Worm (Caenorhabditis elegans) whole organism, young adult: Measurements from ENCODE around the gene cnp-2.

ENCODE experiments used
- D2030.7 ChIP-seq: fragments of 200-800 bp; sonication (Bioruptor generic); IDR thresholded peaks from 2 replicates; pipeline ENCODE4 v1.3.6; 2022; ENCODE audit warnings: missing genetic modification reagents, missing genetic modification characterization, missing compliant biosample characterization
- F23B12.7 ChIP-seq: sonication (generic microtip); optimal IDR thresholded peaks from 2 replicates; lab custom pipeline; 2017; ENCODE audit warnings: missing genetic modification characterization, mild to moderate bottlenecking, missing compliant biosample characterization, antibody characterized with exemption, moderate library complexity; ENCODE audit not compliant: insufficient read depth
- F37B4.10 ChIP-seq: fragments of 200-800 bp; sonication (Bioruptor generic); IDR thresholded peaks from 2 replicates; pipeline ENCODE4 v1.3.6; 2022; ENCODE audit warnings: missing genetic modification characterization, missing compliant biosample characterization
- F57A8.1 ChIP-seq: fragments of 200-800 bp; sonication (Bioruptor generic); optimal IDR thresholded peaks from 2 replicates; lab custom pipeline; 2018; ENCODE audit warnings: mild to moderate bottlenecking, missing genetic modification characterization, moderate library complexity, missing compliant biosample characterization
- K11D2.4 ChIP-seq: fragments of 200-800 bp; sonication (Bioruptor generic); IDR thresholded peaks from 2 replicates; pipeline ENCODE4 v1.3.6; 2022; ENCODE audit warnings: missing genetic modification reagents, missing genetic modification characterization, missing compliant biosample characterization
- T26A5.8 ChIP-seq: sonication (generic microtip); optimal IDR thresholded peaks from 2 replicates; lab custom pipeline; 2016; ENCODE audit warnings: missing genetic modification characterization, missing compliant biosample characterization
- Y53F4B.3 ChIP-seq: fragments of 200-800 bp; sonication (Bioruptor generic); IDR thresholded peaks from 2 replicates; pipeline ENCODE4 v1.3.6; 2022; ENCODE audit warnings: missing genetic modification reagents, missing genetic modification characterization, missing compliant biosample characterization
- Y67H2A.10 ChIP-seq: fragments of 200-800 bp; sonication (Bioruptor generic); conservative IDR thresholded peaks from 2 replicates; pipeline ENCODE4 v1.3.6; 2022; ENCODE audit warnings: missing genetic modification reagents, missing genetic modification characterization, missing compliant biosample characterization
- Y79H2A.3 ChIP-seq: fragments of 200-800 bp; sonication (Bioruptor generic); conservative IDR thresholded peaks from 2 replicates; pipeline ENCODE4 v1.3.6; 2022; ENCODE audit warnings: missing genetic modification reagents, missing genetic modification characterization, missing compliant biosample characterization
- Y95B8A.8 ChIP-seq: fragments of 200-800 bp; sonication (Bioruptor generic); IDR thresholded peaks from 2 replicates; pipeline ENCODE4 v1.3.6; 2022; ENCODE audit warnings: missing genetic modification reagents, missing genetic modification characterization, missing compliant biosample characterization
- akir-1 ChIP-seq: fragments of 200-800 bp; sonication (Bioruptor generic); optimal IDR thresholded peaks from 2 replicates; lab custom pipeline; 2018; ENCODE audit warnings: mild to moderate bottlenecking, missing genetic modification characterization, moderate library complexity, missing compliant biosample characterization
- aptf-3 ChIP-seq: fragments of 200-800 bp; sonication (Bioruptor generic); IDR thresholded peaks from 2 replicates; pipeline ENCODE4 v1.3.6; 2022; ENCODE audit warnings: missing genetic modification characterization, missing compliant biosample characterization
- atf-7 ChIP-seq: sonication (generic microtip); optimal IDR thresholded peaks from 2 replicates; lab custom pipeline; 2017; ENCODE audit warnings: mild to moderate bottlenecking, missing genetic modification characterization, missing compliant biosample characterization
- attf-6 ChIP-seq: fragments of 200-800 bp; sonication (Bioruptor generic); IDR thresholded peaks from 2 replicates; pipeline ENCODE4 v1.3.6; 2022; ENCODE audit warnings: missing genetic modification reagents, missing genetic modification characterization, missing compliant biosample characterization
- bed-1 ChIP-seq: fragments of 200-800 bp; sonication (Bioruptor generic); IDR thresholded peaks from 2 replicates; pipeline ENCODE4 v1.3.6; 2022; ENCODE audit warnings: missing genetic modification reagents, missing genetic modification characterization, missing compliant biosample characterization
- cebp-1 ChIP-seq, 2 experiments: fragments of 200-800 bp in 1 of 2; sonication (Bioruptor generic) in 1 of 2; sonication (generic microtip) in 1 of 2; IDR thresholded peaks in 1 of 2; optimal IDR thresholded peaks in 1 of 2; 2 replicates each; pipeline versions ENCODE4 v1.3.6 to Lab custom; 2017 to 2022; ENCODE audit warnings: missing compliant biosample characterization in 2 of 2, missing genetic modification characterization in 2 of 2, mild to moderate bottlenecking in 1 of 2, missing genetic modification reagents in 1 of 2, moderate library complexity in 1 of 2
- cebp-2 ChIP-seq: fragments of 200-800 bp; sonication (Bioruptor generic); IDR thresholded peaks from 2 replicates; pipeline ENCODE4 v1.3.6; 2022; ENCODE audit warnings: missing genetic modification characterization, missing compliant biosample characterization
- ceh-100 ChIP-seq: fragments of 200-800 bp; sonication (Bioruptor generic); IDR thresholded peaks from 2 replicates; pipeline ENCODE4 v1.3.6; 2022; ENCODE audit warnings: missing genetic modification reagents, missing genetic modification characterization, missing compliant biosample characterization
- die-1 ChIP-seq: sonication (generic microtip); optimal IDR thresholded peaks from 2 replicates; lab custom pipeline; 2016; ENCODE audit warnings: missing genotype, mild to moderate bottlenecking, missing genetic modification characterization, missing compliant biosample characterization
- dox-1 ChIP-seq: fragments of 200-800 bp; sonication (Bioruptor generic); IDR thresholded peaks from 2 replicates; pipeline ENCODE4 v1.3.6; 2022; ENCODE audit warnings: missing genetic modification reagents, missing genetic modification characterization, missing compliant biosample characterization
- efl-1 ChIP-seq: fragments of 150-350 bp; optimal IDR thresholded peaks from 2 replicates; lab custom pipeline; 2014; ENCODE audit warnings: missing biosample characterization, missing genetic modification reagents, missing genetic modification characterization
- egl-18 ChIP-seq: fragments of 200-800 bp; sonication (Bioruptor generic); IDR thresholded peaks from 2 replicates; pipeline ENCODE4 v1.3.6; 2022; ENCODE audit warnings: missing genetic modification reagents, missing genetic modification characterization, missing compliant biosample characterization
- gei-17 ChIP-seq: fragments of 200-800 bp; sonication (Bioruptor generic); optimal IDR thresholded peaks from 2 replicates; lab custom pipeline; 2018; ENCODE audit warnings: mild to moderate bottlenecking, missing genetic modification characterization, missing compliant biosample characterization
- hlh-12 ChIP-seq: sonication (generic microtip); optimal IDR thresholded peaks from 2 replicates; lab custom pipeline; 2016; ENCODE audit warnings: missing genetic modification characterization, missing compliant biosample characterization
- hmg-20 ChIP-seq: fragments of 200-800 bp; sonication (Bioruptor generic); IDR thresholded peaks from 2 replicates; pipeline ENCODE4 v1.3.6; 2022; ENCODE audit warnings: missing genetic modification reagents, missing genetic modification characterization, missing compliant biosample characterization
- hsf-1 ChIP-seq: fragments of 200-800 bp; sonication (Bioruptor generic); IDR thresholded peaks from 2 replicates; pipeline ENCODE4 v1.3.6; 2022; ENCODE audit warnings: missing genetic modification reagents, missing genetic modification characterization, missing compliant biosample characterization
- lag-1 ChIP-seq: fragments of 200-800 bp; sonication (Bioruptor generic); IDR thresholded peaks from 2 replicates; pipeline ENCODE4 v1.3.6; 2022; ENCODE audit warnings: missing genetic modification reagents, missing genetic modification characterization, missing compliant biosample characterization
- let-607 ChIP-seq, 2 experiments: fragments of 200-800 bp in 1 of 2; sonication (Bioruptor generic) in 1 of 2; sonication (generic microtip) in 1 of 2; optimal IDR thresholded peaks; 2 replicates each; lab custom pipeline; 2016 to 2018; ENCODE audit warnings: mild to moderate bottlenecking in 2 of 2, missing compliant biosample characterization in 2 of 2, missing genetic modification characterization in 2 of 2, moderate library complexity in 2 of 2, missing genotype in 1 of 2
- lin-35 ChIP-seq, 3 experiments: fragments of 150-350 bp in 2 of 3; sonication (generic microtip) in 1 of 3; optimal IDR thresholded peaks; 2 replicates each; lab custom pipeline; 2014 to 2018; ENCODE audit warnings: missing biosample characterization in 3 of 3, missing genetic modification characterization in 3 of 3, missing genetic modification reagents in 3 of 3
- lir-1 ChIP-seq: fragments of 200-800 bp; sonication (Bioruptor generic); conservative IDR thresholded peaks from 2 replicates; pipeline ENCODE4 v1.3.6; 2022; ENCODE audit warnings: missing genetic modification reagents, missing genetic modification characterization, missing compliant biosample characterization
- madf-10 ChIP-seq: sonication (generic microtip); optimal IDR thresholded peaks from 2 replicates; lab custom pipeline; 2016; ENCODE audit warnings: mild to moderate bottlenecking, missing genetic modification characterization, missing compliant biosample characterization
- nfya-1 ChIP-seq: sonication (generic microtip); optimal IDR thresholded peaks from 2 replicates; lab custom pipeline; 2017; ENCODE audit warnings: antibody characterized with exemption, missing compliant biosample characterization, missing genetic modification characterization, borderline replicate concordance; ENCODE audit not compliant: insufficient read depth
- nfya-2 ChIP-seq: fragments of 200-800 bp; sonication (Bioruptor generic); IDR thresholded peaks from 2 replicates; pipeline ENCODE4 v1.3.6; 2022; ENCODE audit warnings: missing genetic modification reagents, missing genetic modification characterization, missing compliant biosample characterization
- nfyb-1 ChIP-seq: fragments of 200-800 bp; sonication (Bioruptor generic); IDR thresholded peaks from 2 replicates; pipeline ENCODE4 v1.3.6; 2022; ENCODE audit warnings: missing genetic modification reagents, missing genetic modification characterization, missing compliant biosample characterization
- nhr-179 ChIP-seq: sonication (generic microtip); optimal IDR thresholded peaks from 2 replicates; lab custom pipeline; 2016; ENCODE audit warnings: mild to moderate bottlenecking, missing genetic modification characterization, missing compliant biosample characterization
- nhr-80 ChIP-seq: sonication (generic microtip); optimal IDR thresholded peaks from 2 replicates; lab custom pipeline; 2016; ENCODE audit warnings: missing genetic modification characterization, missing compliant biosample characterization
- nhr-90 ChIP-seq: sonication (generic microtip); optimal IDR thresholded peaks from 2 replicates; lab custom pipeline; 2016; ENCODE audit warnings: missing genotype, mild to moderate bottlenecking, missing genetic modification characterization, missing compliant biosample characterization
- pbrm-1 ChIP-seq: fragments of 200-800 bp; sonication (Bioruptor generic); IDR thresholded peaks from 2 replicates; pipeline ENCODE4 v1.3.6; 2022; ENCODE audit warnings: missing genetic modification reagents, missing genetic modification characterization, missing compliant biosample characterization
- repo-1 ChIP-seq: sonication (generic microtip); optimal IDR thresholded peaks from 2 replicates; lab custom pipeline; 2017; ENCODE audit warnings: mild to moderate bottlenecking, missing genetic modification characterization, missing compliant biosample characterization
- sea-2 ChIP-seq: fragments of 200-800 bp; sonication (Bioruptor generic); IDR thresholded peaks from 2 replicates; pipeline ENCODE4 v1.3.6; 2022; ENCODE audit warnings: missing genetic modification characterization, missing compliant biosample characterization
- snpc-1.1 ChIP-seq: sonication (generic microtip); optimal IDR thresholded peaks from 2 replicates; lab custom pipeline; 2017; ENCODE audit warnings: missing genetic modification characterization, mild to moderate bottlenecking, missing compliant biosample characterization, antibody characterized with exemption, moderate library complexity, missing genotype, missing genetic modification reagents; ENCODE audit not compliant: insufficient read depth
- unc-130 ChIP-seq: sonication (generic microtip); optimal IDR thresholded peaks from 2 replicates; lab custom pipeline; 2016; ENCODE audit warnings: missing genetic modification reagents, missing genetic modification characterization, missing compliant biosample characterization
- ztf-18 ChIP-seq: sonication (generic microtip); optimal IDR thresholded peaks from 2 replicates; lab custom pipeline; 2016; ENCODE audit warnings: missing genotype, mild to moderate bottlenecking, missing genetic modification characterization, missing compliant biosample characterization
- ztf-28 ChIP-seq: fragments of 200-800 bp; sonication (Bioruptor generic); IDR thresholded peaks from 2 replicates; pipeline ENCODE4 v1.3.6; 2022; ENCODE audit warnings: missing genetic modification reagents, missing genetic modification characterization, missing compliant biosample characterization
- ztf-6 ChIP-seq: fragments of 200-800 bp; sonication (Bioruptor generic); IDR thresholded peaks from 2 replicates; pipeline ENCODE4 v1.3.6; 2022; ENCODE audit warnings: missing genetic modification reagents, missing genetic modification characterization, missing compliant biosample characterization

cnp-2 gene

ce11 chrII:12722685-12723287, 37.8 kb upstream of the cnp-2 start:
- TF ChIP-seq nfyb-1 (GFP tag; lab: Robert Waterston, UW) (0 out of 2 replicates have a peak, but pooled peaks have one; percentile 31), Y53F4B.3 (GFP tag; lab: Robert Waterston, UW) (no peak)

ce11 chrII:12726704-12727103, 33.9 kb upstream of the cnp-2 start:
- TF ChIP-seq unc-130 = peak; percentile 63
- TF ChIP-seq egl-18 (GFP tag; lab: Robert Waterston, UW) = no peak
- peak; percentile 81; the same call in 1 of the 2 replicates for TF ChIP-seq Y79H2A.3
- TF ChIP-seq nhr-80 = no peak
- peak; percentile 30; the same call in 1 of the 2 replicates for TF ChIP-seq D2030.7 (GFP tag; lab: Robert Waterston, UW)
- TF ChIP-seq hsf-1 = peak; percentile 78
- no peak for TF ChIP-seq F57A8.1
- peak; percentile 82 for TF ChIP-seq Y95B8A.8 (GFP tag; lab: Robert Waterston, UW)
- TF ChIP-seq akir-1 (GFP tag; lab: Kevin White, UChicago) = no peak
- TF ChIP-seq nfyb-1 (GFP tag; lab: Robert Waterston, UW) = no peak
- TF ChIP-seq sea-2 (GFP tag; lab: Robert Waterston, UW) = no peak
- 0 out of 2 replicates have a peak, but pooled peaks have one; percentile 57 for TF ChIP-seq attf-6 (GFP tag; lab: Robert Waterston, UW)
- TF ChIP-seq lag-1 (GFP tag; lab: Robert Waterston, UW) = no peak
- no peak for TF ChIP-seq cebp-2 (GFP tag; lab: Robert Waterston, UW)
- TF ChIP-seq nhr-90 (tag; lab: Kevin White, UChicago) = no peak
- TF ChIP-seq pbrm-1 = 0 out of 2 replicates have a peak, but pooled peaks have one; percentile 49
- TF ChIP-seq nhr-179 (tag; lab: Kevin White, UChicago) = no peak
- TF ChIP-seq gei-17 (GFP tag; lab: Kevin White, UChicago) = no peak
- no peak for TF ChIP-seq efl-1 (GFP tag; lab: Kevin White, UChicago)
- TF ChIP-seq hmg-20 (GFP tag; lab: Robert Waterston, UW) = no peak
- no peak for TF ChIP-seq hlh-12
- no peak for TF ChIP-seq F37B4.10 (GFP tag; lab: Robert Waterston, UW)
- TF ChIP-seq snpc-1.1 = peak; percentile 3
- TF ChIP-seq aptf-3 (GFP tag; lab: Robert Waterston, UW) = no peak
- TF ChIP-seq nfya-1 = no peak
- TF ChIP-seq ztf-6 (GFP tag; lab: Robert Waterston, UW) = no peak
- no peak for TF ChIP-seq Y67H2A.10 (GFP tag; lab: Robert Waterston, UW)
- no peak for TF ChIP-seq die-1 (tag; lab: Kevin White, UChicago)
- 0 out of 2 replicates have a peak, but pooled peaks have one; percentile 67 for TF ChIP-seq nfya-2 (GFP tag; lab: Robert Waterston, UW)
- TF ChIP-seq bed-1 (GFP tag; lab: Robert Waterston, UW) = 0 out of 2 replicates have a peak, but pooled peaks have one; percentile 62
- TF ChIP-seq let-607 (tag; optimal IDR thresholded peaks at IDR 0.05; lab: Kevin White, UChicago) = no peak
- TF ChIP-seq madf-10 (tag; lab: Kevin White, UChicago) = no peak
- TF ChIP-seq ztf-18 (tag; lab: Kevin White, UChicago) = no peak
- TF ChIP-seq repo-1 (tag; lab: Kevin White, UChicago) = no peak
- TF ChIP-seq dox-1 (GFP tag; lab: Robert Waterston, UW) = no peak; the same call in 1 of the 2 replicates
- TF ChIP-seq ceh-100 (GFP tag; lab: Robert Waterston, UW) = 0 out of 2 replicates have a peak, but pooled peaks have one; percentile 21
- no peak for TF ChIP-seq cebp-1 (GFP tag; IDR thresholded peaks at IDR 0.05; lab: Robert Waterston, UW)
- TF ChIP-seq cebp-1 (tag; optimal IDR thresholded peaks at IDR 0.05; lab: Kevin White, UChicago) = peak; percentile 45
- no peak for TF ChIP-seq K11D2.4
- no peak for TF ChIP-seq T26A5.8
- TF ChIP-seq F23B12.7 (tag; lab: Kevin White, UChicago) = no peak
- no peak for TF ChIP-seq ztf-28 (GFP tag; lab: Robert Waterston, UW)
- no peak for TF ChIP-seq lir-1
- no peak for TF ChIP-seq lin-35 (GFP tag; optimal IDR thresholded peaks at IDR 0.05; lab: Kevin White, UChicago)
- TF ChIP-seq atf-7 (tag; lab: Kevin White, UChicago) = peak; percentile 64
